Worm (Caenorhabditis elegans) whole organism, mixed stage, embryonic: ENCODE data around the gene T05H4.15.

Source experiments
- bed-3 ChIP-seq: fragments of 200-800 bp; sonication (Bioruptor generic); optimal IDR thresholded peaks from 3 replicates; lab custom pipeline; 2018; ENCODE audit warnings: mild to moderate bottlenecking, missing genetic modification characterization, moderate library complexity, missing compliant biosample characterization
- blmp-1 ChIP-seq: fragments of 150-350 bp; optimal IDR thresholded peaks from 2 replicates; lab custom pipeline; 2014; ENCODE audit warnings: missing biosample characterization, missing genetic modification characterization
- ces-1 ChIP-seq: fragments of 150-350 bp; optimal IDR thresholded peaks from 2 replicates; lab custom pipeline; 2014; ENCODE audit warnings: missing biosample characterization, missing genetic modification reagents, missing genetic modification characterization
- mep-1 ChIP-seq: fragments of 150-350 bp; optimal IDR thresholded peaks from 2 replicates; lab custom pipeline; 2017; ENCODE audit warnings: missing biosample characterization, missing genetic modification reagents, missing genetic modification characterization, inconsistent platforms
- nhr-12 ChIP-seq: fragments of 150-350 bp; optimal IDR thresholded peaks from 2 replicates; lab custom pipeline; 2014; ENCODE audit warnings: missing biosample characterization, missing genetic modification characterization
- nhr-237 ChIP-seq: fragments of 150-350 bp; optimal IDR thresholded peaks from 2 replicates; lab custom pipeline; 2014; ENCODE audit warnings: missing biosample characterization, missing genetic modification characterization
- pha-4 ChIP-seq: fragments of 150-350 bp; optimal IDR thresholded peaks from 2 replicates; lab custom pipeline; 2018; ENCODE audit warnings: missing biosample characterization, missing genetic modification reagents, missing genetic modification characterization
- sptf-1 ChIP-seq: sonication (generic microtip); optimal IDR thresholded peaks from 2 replicates; lab custom pipeline; 2017; ENCODE audit warnings: mild to moderate bottlenecking, missing genetic modification characterization, moderate library complexity, missing compliant biosample characterization
- unc-39 ChIP-seq: fragments of 150-350 bp; optimal IDR thresholded peaks from 2 replicates; lab custom pipeline; 2014; ENCODE audit warnings: missing biosample characterization, missing genetic modification characterization
- unc-62 ChIP-seq: fragments of 150-350 bp; optimal IDR thresholded peaks from 2 replicates; lab custom pipeline; 2014; ENCODE audit warnings: missing biosample characterization, missing genetic modification reagents, missing genetic modification characterization

- TF ChIP-seq unc-62 (GFP tag; lab: Kevin White, UChicago) (peak; percentile 65), nhr-237 (no peak), mep-1 (tag; lab: Kevin White, UChicago) (no peak), nhr-12 (tag; lab: Kevin White, UChicago) (no peak), bed-3 (GFP tag; lab: Kevin White, UChicago) (no peak), pha-4 (no peak), unc-39 (tag; lab: Kevin White, UChicago) (no peak), blmp-1 (no peak), sptf-1 (tag; lab: Kevin White, UChicago) (no peak), ces-1 (no peak)
Measured at ce11 chrV:6464238-6464637, 22.7 kb upstream of the T05H4.15 start.
